Worm (Caenorhabditis elegans) whole organism, late embryonic: ENCODE data around the gene F35H10.5.

Experiments
- ceh-9 ChIP-seq: sonication (generic microtip); optimal IDR thresholded peaks from 2 replicates; lab custom pipeline; 2016; ENCODE audit warnings: mild to moderate bottlenecking, missing genetic modification characterization, inconsistent platforms, missing compliant biosample characterization
- lin-11 ChIP-seq: fragments of 200-800 bp; sonication (Bioruptor generic); optimal IDR thresholded peaks from 2 replicates; lab custom pipeline; 2018; ENCODE audit warnings: mild to moderate bottlenecking, missing genetic modification characterization, missing compliant biosample characterization
- syd-9 ChIP-seq: sonication (generic microtip); optimal IDR thresholded peaks from 2 replicates; lab custom pipeline; 2016; ENCODE audit warnings: mild to moderate bottlenecking, missing genetic modification characterization, moderate library complexity, missing compliant biosample characterization

DNA sequence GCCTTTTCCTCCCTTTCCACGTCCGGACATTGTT is 33.2 kb downstream of the F35H10.5 start, which contains the start of gene his-31:
- no peak for TF ChIP-seq ceh-9 (tag; lab: Kevin White, UChicago)
- no peak for TF ChIP-seq syd-9 (tag; lab: Kevin White, UChicago)
- TF ChIP-seq lin-11 (tag; lab: Kevin White, UChicago) = no peak
